Fruit fly (Drosophila melanogaster) S2 (cell line): ENCODE data around the gene Ugt35B1.

Experiments
- CG8478 ChIP-seq: fragments of >200 bp; optimal IDR thresholded peaks from 2 replicates; lab custom pipeline; 2018
- CTCF ChIP-seq, 2 experiments: fragments of >200 bp; optimal IDR thresholded peaks; 2 replicates each; lab custom pipeline; 2018

The Ugt35B1 gene

DNA sequence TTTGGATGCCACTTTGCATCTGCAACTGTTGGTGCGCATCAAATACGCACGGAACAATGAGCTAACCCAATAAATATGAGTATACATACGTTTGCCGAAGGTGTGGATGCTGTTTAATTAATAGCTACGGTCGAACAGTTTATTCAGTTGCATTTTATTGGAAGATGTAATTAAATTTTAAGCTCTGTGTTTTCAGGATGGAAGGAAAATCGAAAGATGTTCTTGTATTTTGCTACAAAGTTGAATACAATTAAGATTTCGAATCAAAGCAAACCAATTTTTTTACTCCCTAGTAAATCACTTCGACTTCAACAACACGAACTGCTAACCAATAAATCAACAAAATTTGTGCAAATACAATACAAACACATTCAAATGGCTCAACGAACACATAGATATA, 33.2 kb downstream of the Ugt35B1 start, which contains the start of gene mAcon2:
TSS of gene mAcon2 (plus strand) at position 301 of the 400 bp plus-strand sequence.
- TF ChIP-seq CG8478 (no peak), CTCF (optimal IDR thresholded peaks at IDR 0.05; lab: Kevin White, UChicago) (no peak)

DNA sequence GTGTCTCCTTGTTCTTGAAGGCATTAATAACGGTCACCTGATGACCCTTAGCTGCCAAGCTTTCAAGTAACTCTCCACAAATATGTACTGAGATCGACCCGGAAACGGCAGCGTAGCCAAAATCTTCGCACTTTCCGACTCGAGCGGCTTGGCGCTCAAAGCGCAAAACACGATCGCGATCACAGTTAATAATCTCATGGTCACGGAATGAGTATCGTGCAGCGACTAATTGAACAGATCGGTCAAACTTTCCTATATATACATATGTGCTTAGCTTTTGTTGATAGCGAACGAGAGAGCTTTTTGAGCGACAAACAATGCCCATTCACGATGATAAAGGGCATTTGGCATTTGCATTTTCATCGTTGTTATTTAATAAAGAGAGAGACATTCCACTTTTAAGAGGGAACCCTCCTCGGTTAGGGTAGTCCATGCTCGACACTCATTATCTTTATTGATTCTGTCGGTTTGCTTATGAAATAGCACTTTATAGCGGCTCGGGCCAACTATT, 41.9 kb downstream of the Ugt35B1 start, which contains the start of gene Ugt35C1:
TSS of gene Ugt35C1 (minus strand) at position 213 of the 511 bp plus-strand sequence.
- TF ChIP-seq CG8478 = no peak
- no peak for TF ChIP-seq CTCF (optimal IDR thresholded peaks at IDR 0.05; lab: Kevin White, UChicago)

DNA sequence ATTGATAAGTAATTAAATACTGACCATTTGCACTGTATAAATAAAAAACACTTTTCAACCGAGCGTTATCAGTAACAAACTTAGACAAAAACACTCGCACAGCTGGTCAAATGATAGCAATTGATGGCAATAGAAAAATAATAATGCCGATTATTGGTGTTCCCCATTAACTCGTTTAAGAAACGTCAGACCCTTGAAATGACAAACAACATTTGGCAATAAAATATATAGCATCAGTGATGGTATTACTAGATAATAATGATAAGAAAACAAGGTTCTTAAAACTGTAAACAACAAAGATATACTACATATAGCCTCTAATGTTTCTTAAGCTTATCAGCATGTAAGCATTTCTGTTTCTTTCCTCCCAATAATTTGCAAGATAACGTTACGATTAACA, 43.7 kb downstream of the Ugt35B1 start:
- no peak for TF ChIP-seq CTCF (optimal IDR thresholded peaks at IDR 0.05; lab: Kevin White, UChicago)
- TF ChIP-seq CG8478 = no peak
